Worm (Caenorhabditis elegans) whole organism, L4 larva: ENCODE results near the gene F38A1.11.

Source experiments
- D1046.2 ChIP-seq: fragments of 200-800 bp; sonication (Bioruptor generic); IDR thresholded peaks from 2 replicates; pipeline ENCODE4 v1.3.6; 2022; ENCODE audit warnings: missing genetic modification characterization, missing compliant biosample characterization
- F10B5.3 ChIP-seq: sonication (generic microtip); optimal IDR thresholded peaks from 2 replicates; lab custom pipeline; 2016; ENCODE audit warnings: mild to moderate bottlenecking, missing genetic modification characterization, missing compliant biosample characterization
- F44E2.7 ChIP-seq: fragments of 200-800 bp; sonication (Bioruptor generic); IDR thresholded peaks from 2 replicates; pipeline ENCODE4 v2.1.2; 2022; ENCODE audit warnings: missing genetic modification characterization, missing compliant biosample characterization
- T20F7.1 ChIP-seq: fragments of 200-800 bp; sonication (Bioruptor generic); optimal IDR thresholded peaks from 2 replicates; lab custom pipeline; 2018; ENCODE audit warnings: mild to moderate bottlenecking, missing genetic modification characterization, missing compliant biosample characterization
- Y105C5A.15 ChIP-seq: fragments of 200-800 bp; sonication (Bioruptor generic); IDR thresholded peaks from 2 replicates; pipeline ENCODE4 v1.3.6; 2022; ENCODE audit warnings: missing genetic modification characterization, missing compliant biosample characterization
- Y48G9A.11 ChIP-seq: fragments of 200-800 bp; sonication (Bioruptor generic); IDR thresholded peaks from 2 replicates; pipeline ENCODE4 v1.3.6; 2022; ENCODE audit warnings: missing genetic modification reagents, missing genetic modification characterization, missing compliant biosample characterization
- Y5F2A.4 ChIP-seq: fragments of 200-800 bp; sonication (Bioruptor generic); optimal IDR thresholded peaks from 2 replicates; lab custom pipeline; 2018; ENCODE audit warnings: mild to moderate bottlenecking, missing genetic modification characterization, missing compliant biosample characterization
- aha-1 ChIP-seq: fragments of 150-350 bp; peaks from one replicate; lab custom pipeline; 2014; ENCODE audit warnings: missing biosample characterization, missing genetic modification characterization
- ama-1 ChIP-seq: fragments of 150-350 bp; optimal IDR thresholded peaks from 2 replicates; lab custom pipeline; 2014; ENCODE audit warnings: inconsistent platforms, mixed read lengths
- arid-1 ChIP-seq: fragments of 200-800 bp; sonication (Bioruptor generic); conservative IDR thresholded peaks from 2 replicates; pipeline ENCODE4 v1.3.6; 2022; ENCODE audit warnings: missing genetic modification reagents, missing genetic modification characterization, missing compliant biosample characterization
- ceh-20 ChIP-seq: fragments of 200-800 bp; sonication (Bioruptor generic); IDR thresholded peaks from 2 replicates; pipeline ENCODE4 v1.3.6; 2022; ENCODE audit warnings: missing genetic modification reagents, missing genetic modification characterization, missing compliant biosample characterization
- ceh-28 ChIP-seq: fragments of 150-350 bp; optimal IDR thresholded peaks from 2 replicates; lab custom pipeline; 2014; ENCODE audit warnings: missing biosample characterization, missing genetic modification reagents, missing genetic modification characterization
- ceh-32 ChIP-seq: sonication (generic microtip); optimal IDR thresholded peaks from 2 replicates; lab custom pipeline; 2016; ENCODE audit warnings: mild to moderate bottlenecking, missing genetic modification characterization, missing compliant biosample characterization; ENCODE audit not compliant: poor library complexity
- ceh-44 ChIP-seq: fragments of 200-800 bp; sonication (Bioruptor generic); IDR thresholded peaks from 2 replicates; pipeline ENCODE4 v1.3.6; 2022; ENCODE audit warnings: missing genetic modification reagents, missing genetic modification characterization, missing compliant biosample characterization
- ceh-62 ChIP-seq: sonication (generic microtip); optimal IDR thresholded peaks from 2 replicates; lab custom pipeline; 2017; ENCODE audit warnings: missing biosample characterization, missing genetic modification characterization
- ces-1 ChIP-seq: fragments of 150-350 bp; sonication (generic microtip); optimal IDR thresholded peaks from 4 replicates; lab custom pipeline; 2014; ENCODE audit warnings: missing biosample characterization, missing genetic modification reagents, missing genetic modification characterization
- cey-2 ChIP-seq: sonication (generic microtip); optimal IDR thresholded peaks from 3 replicates; lab custom pipeline; 2017; ENCODE audit warnings: missing genetic modification characterization, mild to moderate bottlenecking, missing compliant biosample characterization, antibody characterized with exemption, borderline replicate concordance; ENCODE audit not compliant: insufficient read depth
- dpl-1 ChIP-seq: fragments of 150-350 bp; optimal IDR thresholded peaks from 2 replicates; lab custom pipeline; 2014; ENCODE audit warnings: missing biosample characterization, missing genetic modification reagents, missing genetic modification characterization
- duxl-1 ChIP-seq: sonication (generic microtip); optimal IDR thresholded peaks from 2 replicates; lab custom pipeline; 2016; ENCODE audit warnings: mild to moderate bottlenecking, missing genetic modification characterization, moderate library complexity, missing compliant biosample characterization; ENCODE audit not compliant: poor library complexity
- egl-27 ChIP-seq: sonication (generic microtip); optimal IDR thresholded peaks from 3 replicates; lab custom pipeline; 2017; ENCODE audit warnings: missing biosample characterization, missing genetic modification reagents, missing genetic modification characterization
- gei-8 ChIP-seq: fragments of 200-800 bp; sonication (Bioruptor generic); optimal IDR thresholded peaks from 2 replicates; lab custom pipeline; 2018; ENCODE audit warnings: mild to moderate bottlenecking, missing genetic modification characterization, missing compliant biosample characterization
- hif-1 ChIP-seq, 2 experiments: sonication (generic microtip); optimal IDR thresholded peaks; 2 replicates each; lab custom pipeline; 2016 to 2017; ENCODE audit warnings: missing compliant biosample characterization in 2 of 2, missing genetic modification characterization in 2 of 2, missing genetic modification reagents in 2 of 2, missing genotype in 2 of 2, mild to moderate bottlenecking in 1 of 2
- hlh-30 ChIP-seq: sonication (generic microtip); optimal IDR thresholded peaks from 2 replicates; lab custom pipeline; 2017; ENCODE audit warnings: antibody characterized with exemption, mild to moderate bottlenecking, missing genetic modification characterization, missing compliant biosample characterization; ENCODE audit not compliant: insufficient read depth
- jun-1 ChIP-seq: fragments of 150-350 bp; optimal IDR thresholded peaks from 2 replicates; lab custom pipeline; 2014; ENCODE audit warnings: missing biosample characterization, missing genetic modification reagents, missing genetic modification characterization
- lin-29 ChIP-seq: fragments of 200-800 bp; sonication (Bioruptor generic); IDR thresholded peaks from 2 replicates; pipeline ENCODE4 v1.3.6; 2022; ENCODE audit warnings: missing genetic modification reagents, missing genetic modification characterization, missing compliant biosample characterization
- lin-38 ChIP-seq: fragments of 200-800 bp; sonication (Bioruptor generic); IDR thresholded peaks from 2 replicates; pipeline ENCODE4 v1.3.6; 2022; ENCODE audit warnings: missing genetic modification reagents, missing genetic modification characterization, missing compliant biosample characterization
- madf-5 ChIP-seq, 2 experiments: fragments of 200-800 bp; sonication (Bioruptor generic); IDR thresholded peaks; 2 replicates each; pipeline ENCODE4 v1.3.6; 2022; ENCODE audit warnings: missing compliant biosample characterization in 2 of 2, missing genetic modification characterization in 2 of 2
- madf-9 ChIP-seq: fragments of 200-800 bp; sonication (Bioruptor generic); conservative IDR thresholded peaks from 2 replicates; pipeline ENCODE4 v1.3.6; 2022; ENCODE audit warnings: missing genetic modification reagents, missing genetic modification characterization, missing compliant biosample characterization
- mdl-1 ChIP-seq, 2 experiments: fragments of 150-350 bp in 1 of 2; sonication (generic microtip) in 1 of 2; optimal IDR thresholded peaks; 2 replicates each; lab custom pipeline; 2014 to 2017; ENCODE audit warnings: missing biosample characterization in 2 of 2, missing genetic modification characterization in 2 of 2
- mdt-29 ChIP-seq: fragments of 200-800 bp; sonication (Bioruptor generic); IDR thresholded peaks from 2 replicates; pipeline ENCODE4 v1.3.6; 2022; ENCODE audit warnings: missing genetic modification reagents, missing genetic modification characterization, missing compliant biosample characterization
- mep-1 ChIP-seq: fragments of 150-350 bp; sonication (generic microtip); optimal IDR thresholded peaks from 3 replicates; lab custom pipeline; 2014; ENCODE audit warnings: missing biosample characterization, missing genetic modification characterization
- mes-2 ChIP-seq: sonication (generic microtip); optimal IDR thresholded peaks from 2 replicates; lab custom pipeline; 2016; ENCODE audit warnings: missing genotype, mild to moderate bottlenecking, missing genetic modification characterization, missing compliant biosample characterization; ENCODE audit not compliant: poor library complexity, severe bottlenecking
- nhr-41 ChIP-seq: fragments of 200-800 bp; sonication (Bioruptor generic); IDR thresholded peaks from 2 replicates; pipeline ENCODE4 v1.3.6; 2022; ENCODE audit warnings: missing genetic modification reagents, missing genetic modification characterization, missing compliant biosample characterization
- nhr-6 ChIP-seq: fragments of 150-350 bp; optimal IDR thresholded peaks from 2 replicates; lab custom pipeline; 2014; ENCODE audit warnings: missing biosample characterization, missing genetic modification characterization
- php-3 ChIP-seq: fragments of 200-800 bp; sonication (Bioruptor generic); IDR thresholded peaks from 2 replicates; pipeline ENCODE4 v1.3.6; 2022; ENCODE audit warnings: missing genetic modification reagents, missing genetic modification characterization, missing compliant biosample characterization
- pqm-1 ChIP-seq: sonication (generic microtip); optimal IDR thresholded peaks from 2 replicates; lab custom pipeline; 2017; ENCODE audit warnings: missing biosample characterization, missing genetic modification characterization
- rbr-2 ChIP-seq: sonication (generic microtip); optimal IDR thresholded peaks from 2 replicates; lab custom pipeline; 2016; ENCODE audit warnings: missing genotype, missing genetic modification characterization, missing compliant biosample characterization
- saeg-2 ChIP-seq: fragments of 200-800 bp; sonication (Bioruptor generic); IDR thresholded peaks from 2 replicates; pipeline ENCODE4 v1.3.6; 2022; ENCODE audit warnings: missing genetic modification reagents, missing genetic modification characterization, missing compliant biosample characterization
- sdz-12 ChIP-seq: fragments of 200-800 bp; sonication (Bioruptor generic); optimal IDR thresholded peaks from 2 replicates; lab custom pipeline; 2018; ENCODE audit warnings: mild to moderate bottlenecking, missing genetic modification characterization, missing compliant biosample characterization
- set-16 ChIP-seq: fragments of 200-800 bp; sonication (Bioruptor generic); IDR thresholded peaks from 2 replicates; pipeline ENCODE4 v1.3.6; 2022; ENCODE audit warnings: missing genetic modification reagents, missing genetic modification characterization, missing compliant biosample characterization
- snpc-1.2 ChIP-seq: fragments of 200-800 bp; sonication (Bioruptor generic); IDR thresholded peaks from 2 replicates; pipeline ENCODE4 v1.3.6; 2022; ENCODE audit warnings: missing genetic modification reagents, missing genetic modification characterization, missing compliant biosample characterization
- unc-130 ChIP-seq: sonication (generic microtip); optimal IDR thresholded peaks from 2 replicates; lab custom pipeline; 2016; ENCODE audit warnings: missing genetic modification reagents, missing genetic modification characterization, missing compliant biosample characterization
- unc-62 ChIP-seq, 3 experiments: fragments of 150-350 bp in 1 of 3; sonication (generic microtip); optimal IDR thresholded peaks in 2 of 3; peaks in 1 of 3; 1 replicate in 1 of 3; 2 replicates in 2 of 3; lab custom pipeline; 2014 to 2017; ENCODE audit warnings: missing biosample characterization in 3 of 3, missing genetic modification characterization in 3 of 3, missing genetic modification reagents in 3 of 3, missing genotype in 1 of 3
- vab-7 ChIP-seq: fragments of 200-800 bp; sonication (Bioruptor generic); IDR thresholded peaks from 2 replicates; pipeline ENCODE4 v1.3.6; 2022; ENCODE audit warnings: missing genetic modification reagents, missing genetic modification characterization, missing compliant biosample characterization
- zag-1 ChIP-seq: fragments of 150-350 bp; optimal IDR thresholded peaks from 2 replicates; lab custom pipeline; 2014; ENCODE audit warnings: missing biosample characterization, missing genetic modification characterization
- zip-11 ChIP-seq: fragments of 200-800 bp; sonication (Bioruptor generic); IDR thresholded peaks from 2 replicates; pipeline ENCODE4 v1.3.6; 2022; ENCODE audit warnings: missing genetic modification characterization, missing compliant biosample characterization
- zip-2 ChIP-seq: fragments of 150-350 bp; optimal IDR thresholded peaks from 2 replicates; lab custom pipeline; 2014; ENCODE audit warnings: missing biosample characterization, missing genetic modification characterization
- ztf-11 ChIP-seq: fragments of 150-350 bp; optimal IDR thresholded peaks from 2 replicates; lab custom pipeline; 2014; ENCODE audit warnings: missing biosample characterization, missing genetic modification characterization
- ztf-7 ChIP-seq: fragments of 150-350 bp; optimal IDR thresholded peaks from 2 replicates; lab custom pipeline; 2014; ENCODE audit warnings: missing biosample characterization, missing genetic modification characterization

Gene F38A1.11

ce11 chrIV:1212357-1212756 lies 34.8 kb upstream of the F38A1.11 start:
- TF ChIP-seq snpc-1.2 (GFP tag; lab: Robert Waterston, UW) (no peak), ama-1 (lab: Kevin White, UChicago) (no peak), ces-1 (GFP tag; lab: Kevin White, UChicago) (peak; percentile 76)

ce11 chrIV:1213192-1213591 lies 34.0 kb upstream of the F38A1.11 start:
- TF ChIP-seq mes-2 (peak; percentile 25), zag-1 (tag; lab: Kevin White, UChicago) (no peak), cey-2 (tag; lab: Kevin White, UChicago) (no peak), hif-1 (tag; optimal IDR thresholded peaks at IDR 0.05; lab: Kevin White, UChicago) (no peak), ceh-20 (GFP tag; lab: Robert Waterston, UW) (no peak), Y5F2A.4 (GFP tag; lab: Kevin White, UChicago) (no peak), aha-1 (tag; lab: Kevin White, UChicago) (peak; percentile 15), nhr-41 (no peak), mdt-29 (GFP tag; lab: Robert Waterston, UW) (no peak), lin-38 (no peak), F10B5.3 (tag; lab: Kevin White, UChicago) (no peak), pqm-1 (tag; lab: Kevin White, UChicago) (no peak), ceh-28 (tag; lab: Kevin White, UChicago) (no peak), set-16 (GFP tag; lab: Robert Waterston, UW) (no peak), madf-9 (GFP tag; lab: Robert Waterston, UW) (no peak), zip-2 (tag; lab: Kevin White, UChicago) (no peak), Y48G9A.11 (GFP tag; lab: Robert Waterston, UW) (no peak), rbr-2 (peak; percentile 19), Y105C5A.15 (GFP tag; lab: Robert Waterston, UW) (no peak), sdz-12 (GFP tag; lab: Kevin White, UChicago) (no peak), gei-8 (GFP tag; lab: Kevin White, UChicago) (no peak), unc-130 (GFP tag; lab: Kevin White, UChicago) (no peak), zip-11 (GFP tag; lab: Robert Waterston, UW) (no peak), duxl-1 (tag; lab: Kevin White, UChicago) (no peak), jun-1 (no peak), egl-27 (tag; lab: Kevin White, UChicago) (no peak), ztf-11 (no peak), php-3 (GFP tag; lab: Robert Waterston, UW) (no peak), D1046.2 (GFP tag; lab: Robert Waterston, UW) (no peak), dpl-1 (GFP tag; lab: Kevin White, UChicago) (no peak), mdl-1 (tag; optimal IDR thresholded peaks at IDR 0.05; lab: Kevin White, UChicago) (peak in 1 of 2 experiments; percentile 9), hlh-30 (tag; lab: Kevin White, UChicago) (peak; percentile 80), mep-1 (tag; lab: Kevin White, UChicago) (peak; percentile 30), T20F7.1 (no peak), ztf-7 (tag; lab: Kevin White, UChicago) (no peak), arid-1 (no peak), madf-5 (GFP tag; IDR thresholded peaks at IDR 0.05; lab: Robert Waterston, UW) (no peak), ceh-32 (no peak), vab-7 (GFP tag; lab: Robert Waterston, UW) (no peak), F44E2.7 (no peak), nhr-6 (tag; lab: Kevin White, UChicago) (no peak), saeg-2 (GFP tag; lab: Robert Waterston, UW) (no peak), ceh-44 (GFP tag; lab: Robert Waterston, UW) (no peak), unc-62 (GFP tag; optimal IDR thresholded peaks at IDR 0.05 in 1 of 2; lab: Kevin White, UChicago) (peak in 1 of 2 experiments; percentile 45), unc-62 (tag; optimal IDR thresholded peaks at IDR 0.05; lab: Kevin White, UChicago) (no peak), ceh-62 (tag; lab: Kevin White, UChicago) (no peak), lin-29 (GFP tag; lab: Robert Waterston, UW) (no peak)
